Fruit fly (Drosophila melanogaster): ENCODE results near the gene CG31689.
A peak's percentile ranks its signal among the peaks of the same experiment; 100 is the strongest.

Gene CG31689

DNA sequence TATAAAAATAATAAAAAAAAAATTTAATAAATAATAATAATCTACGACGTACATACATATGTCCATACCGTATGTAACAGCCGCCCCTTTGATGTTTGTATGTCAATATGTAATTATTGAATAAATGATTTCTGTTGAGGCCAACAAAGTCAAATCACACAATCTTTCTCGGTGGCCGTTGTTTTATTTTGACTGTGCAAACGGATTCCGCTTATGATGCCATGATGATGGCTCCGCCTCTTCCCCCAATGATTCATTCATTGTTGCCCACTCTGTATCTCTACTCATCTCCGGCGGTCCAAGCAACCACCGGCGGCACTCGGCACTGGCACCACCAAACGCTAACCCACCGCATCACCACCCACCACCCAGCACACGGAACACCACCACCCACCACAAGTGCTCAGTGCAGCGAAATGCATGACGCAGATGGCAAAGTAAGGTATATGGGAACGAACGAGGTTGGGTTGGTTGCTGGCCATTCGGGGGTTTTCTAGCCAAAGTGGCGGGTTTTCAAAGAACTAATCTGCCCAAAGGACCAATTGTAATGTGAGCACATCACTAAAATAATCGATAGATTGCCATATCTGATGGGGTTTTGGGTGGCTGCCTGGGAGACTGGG is 23.8 kb downstream of the CG31689 start (continued):
- TF ChIP-seq NK7.1 (GFP tag; optimal IDR thresholded peaks at IDR 0.05), result no peak
- no peak for TF ChIP-seq chm (GFP tag; IDR thresholded peaks at IDR 0.05)
- TF ChIP-seq nerfin-1 (tag; optimal IDR thresholded peaks at IDR 0.05), result peak; percentile 64
- no peak for TF ChIP-seq Mrtf (GFP tag; IDR thresholded peaks at IDR 0.05)
- TF ChIP-seq CG7372 (GFP tag; IDR thresholded peaks at IDR 0.05), result no peak
- TF ChIP-seq CG13123 (GFP tag; optimal IDR thresholded peaks at IDR 0.05), result no peak
- no peak for TF ChIP-seq CG10366 (GFP tag; IDR thresholded peaks at IDR 0.05)
- TF ChIP-seq NC2α (GFP tag; optimal IDR thresholded peaks at IDR 0.05), result no peak
- peak; percentile 62 for TF ChIP-seq MTF-1 (GFP tag; optimal IDR thresholded peaks at IDR 0.05; ENCODE audit: borderline replicate concordance)
- TF ChIP-seq Dad (GFP tag; optimal IDR thresholded peaks at IDR 0.05), result no peak
- TF ChIP-seq cas (GFP tag; IDR thresholded peaks at IDR 0.05), result no peak
- peak; percentile 39 for TF ChIP-seq BEAF-32 (GFP tag; optimal IDR thresholded peaks at IDR 0.05)
- no peak for TF ChIP-seq seq (GFP tag; IDR thresholded peaks at IDR 0.05)
- no peak for TF ChIP-seq sr (GFP tag; IDR thresholded peaks at IDR 0.05)
- TF ChIP-seq corto (GFP tag; optimal IDR thresholded peaks at IDR 0.05), result no peak
- no peak for TF ChIP-seq lbe (GFP tag; optimal IDR thresholded peaks at IDR 0.05)
- TF ChIP-seq CG1647 (GFP tag; optimal IDR thresholded peaks at IDR 0.05), result no peak
- TF ChIP-seq CG12769 (tag; optimal IDR thresholded peaks at IDR 0.05), result peak; percentile 36
- TF ChIP-seq CG1024 (GFP tag; IDR thresholded peaks at IDR 0.05), result no peak
- no peak for TF ChIP-seq CG32767 (GFP tag; IDR thresholded peaks at IDR 0.05)
- TF ChIP-seq p53 (GFP tag; optimal IDR thresholded peaks at IDR 0.05), result no peak
- no peak for TF ChIP-seq CG4328 (GFP tag; optimal IDR thresholded peaks at IDR 0.05)
- no peak for TF ChIP-seq wdn (GFP tag; IDR thresholded peaks at IDR 0.05)
- TF ChIP-seq fd102C (GFP tag; optimal IDR thresholded peaks at IDR 0.05), result no peak
- TF ChIP-seq croc (GFP tag; conservative IDR thresholded peaks at IDR 0.05), result no peak
- TF ChIP-seq vnd (GFP tag; IDR thresholded peaks at IDR 0.05; ENCODE audit: partially characterized antibody), result no peak
- no peak for TF ChIP-seq CG10274 (GFP tag; optimal IDR thresholded peaks at IDR 0.05)
- TF ChIP-seq CG17568 (GFP tag; optimal IDR thresholded peaks at IDR 0.05), result no peak
- TF ChIP-seq Antp (GFP tag; optimal IDR thresholded peaks at IDR 0.05), result peak; percentile 0
- TF ChIP-seq eve (GFP tag; optimal IDR thresholded peaks at IDR 0.05), result no peak
- peak; percentile 6 for TF ChIP-seq her (GFP tag; optimal IDR thresholded peaks at IDR 0.05)
- peak; percentile 23 for TF ChIP-seq shn (GFP tag; optimal IDR thresholded peaks at IDR 0.05)
- TF ChIP-seq CG12219 (GFP tag; optimal IDR thresholded peaks at IDR 0.05), result peak; percentile 3
- TF ChIP-seq MESR4 (GFP tag; optimal IDR thresholded peaks at IDR 0.05), result peak; percentile 17
- no peak for TF ChIP-seq Ets97D (GFP tag; optimal IDR thresholded peaks at IDR 0.05)
- TF ChIP-seq D19A (tag; optimal IDR thresholded peaks at IDR 0.05), result no peak
- no peak for TF ChIP-seq prd (optimal IDR thresholded peaks at IDR 0.05)
- no peak for TF ChIP-seq prd (GFP tag; IDR thresholded peaks at IDR 0.05)
- TF ChIP-seq cwo (GFP tag; optimal IDR thresholded peaks at IDR 0.05), result no peak
- no peak for TF ChIP-seq slbo (GFP tag; IDR thresholded peaks at IDR 0.05)
- TF ChIP-seq CG6254 (GFP tag; optimal IDR thresholded peaks at IDR 0.05), result no peak
- TF ChIP-seq da (GFP tag; optimal IDR thresholded peaks at IDR 0.05), result no peak
- TF ChIP-seq ATbp (GFP tag; optimal IDR thresholded peaks at IDR 0.05), result peak; percentile 83
- no peak for TF ChIP-seq zf30C (GFP tag; optimal IDR thresholded peaks at IDR 0.05)
- TF ChIP-seq CG18476 (GFP tag; optimal IDR thresholded peaks at IDR 0.05), result no peak
- TF ChIP-seq pzg (GFP tag; optimal IDR thresholded peaks at IDR 0.05), result peak; percentile 25
- TF ChIP-seq CG4707 (GFP tag; optimal IDR thresholded peaks at IDR 0.05), result peak; percentile 29
- TF ChIP-seq Dek (tag; optimal IDR thresholded peaks at IDR 0.05), result no peak
- TF ChIP-seq lilli (GFP tag; optimal IDR thresholded peaks at IDR 0.05), result peak; percentile 10
- TF ChIP-seq kni (GFP tag; optimal IDR thresholded peaks at IDR 0.05), result no peak
- TF ChIP-seq CG17186 (GFP tag; optimal IDR thresholded peaks at IDR 0.05), result no peak

All from whole organism, embryonic.